Worm (Caenorhabditis elegans) whole organism, late embryonic: ENCODE results near the gene grd-6.

ENCODE experiments used
- C38D4.7 ChIP-seq: fragments of 200-800 bp; sonication (Bioruptor generic); optimal IDR thresholded peaks from 2 replicates; lab custom pipeline; 2018; ENCODE audit warnings: mild to moderate bottlenecking, missing genetic modification characterization, moderate library complexity, missing compliant biosample characterization
- F13H6.1 ChIP-seq: sonication (generic microtip); optimal IDR thresholded peaks from 2 replicates; lab custom pipeline; 2016; ENCODE audit warnings: missing genetic modification characterization, missing compliant biosample characterization
- K02D7.2 ChIP-seq: sonication (generic microtip); optimal IDR thresholded peaks from 2 replicates; lab custom pipeline; 2017; ENCODE audit warnings: mild to moderate bottlenecking, missing genetic modification characterization, missing compliant biosample characterization
- T23F11.4 ChIP-seq: fragments of 200-800 bp; sonication (Bioruptor generic); optimal IDR thresholded peaks from 2 replicates; lab custom pipeline; 2018; ENCODE audit warnings: mild to moderate bottlenecking, missing genetic modification characterization, missing compliant biosample characterization
- ahr-1 ChIP-seq: sonication (generic microtip); optimal IDR thresholded peaks from 2 replicates; lab custom pipeline; 2016; ENCODE audit warnings: missing genetic modification characterization, missing compliant biosample characterization
- ceh-18 ChIP-seq: sonication (generic microtip); optimal IDR thresholded peaks from 2 replicates; lab custom pipeline; 2016; ENCODE audit warnings: missing genetic modification characterization, missing compliant biosample characterization
- ceh-2 ChIP-seq: sonication (generic microtip); optimal IDR thresholded peaks from 2 replicates; lab custom pipeline; 2016; ENCODE audit warnings: missing genotype, missing genetic modification characterization, missing compliant biosample characterization
- ceh-24 ChIP-seq: sonication (generic microtip); optimal IDR thresholded peaks from 2 replicates; lab custom pipeline; 2016; ENCODE audit warnings: mild to moderate bottlenecking, missing genetic modification characterization, missing compliant biosample characterization
- ceh-34 ChIP-seq: sonication (generic microtip); optimal IDR thresholded peaks from 2 replicates; lab custom pipeline; 2016; ENCODE audit warnings: mild to moderate bottlenecking, missing genetic modification characterization, missing compliant biosample characterization
- ceh-45 ChIP-seq: fragments of 200-800 bp; sonication (Bioruptor generic); IDR thresholded peaks from 2 replicates; pipeline ENCODE4 v1.3.6; 2022; ENCODE audit warnings: missing genetic modification reagents, missing genetic modification characterization, missing compliant biosample characterization
- ceh-48 ChIP-seq: sonication (generic microtip); optimal IDR thresholded peaks from 2 replicates; lab custom pipeline; 2016; ENCODE audit warnings: missing genetic modification characterization, inconsistent platforms, missing compliant biosample characterization
- ceh-6 ChIP-seq: fragments of 200-800 bp; sonication (Bioruptor generic); optimal IDR thresholded peaks from 2 replicates; lab custom pipeline; 2018; ENCODE audit warnings: mild to moderate bottlenecking, missing genetic modification characterization, missing compliant biosample characterization
- ceh-9 ChIP-seq: sonication (generic microtip); optimal IDR thresholded peaks from 2 replicates; lab custom pipeline; 2016; ENCODE audit warnings: mild to moderate bottlenecking, missing genetic modification characterization, inconsistent platforms, missing compliant biosample characterization
- che-1 ChIP-seq: sonication (generic microtip); optimal IDR thresholded peaks from 2 replicates; lab custom pipeline; 2016; ENCODE audit warnings: mild to moderate bottlenecking, missing genetic modification characterization, missing compliant biosample characterization
- dmd-4 ChIP-seq: sonication (generic microtip); optimal IDR thresholded peaks from 2 replicates; lab custom pipeline; 2016; ENCODE audit warnings: borderline replicate concordance, missing genetic modification characterization, missing compliant biosample characterization
- elt-2 ChIP-seq: sonication (generic microtip); optimal IDR thresholded peaks from 2 replicates; lab custom pipeline; 2016; ENCODE audit warnings: missing genetic modification reagents, missing genetic modification characterization, missing compliant biosample characterization
- elt-4 ChIP-seq: sonication (generic microtip); optimal IDR thresholded peaks from 2 replicates; lab custom pipeline; 2016; ENCODE audit warnings: missing genetic modification characterization, missing compliant biosample characterization
- ets-4 ChIP-seq: sonication (generic microtip); optimal IDR thresholded peaks from 2 replicates; lab custom pipeline; 2016; ENCODE audit warnings: missing genetic modification characterization, missing compliant biosample characterization
- eyg-1 ChIP-seq: sonication (generic microtip); optimal IDR thresholded peaks from 2 replicates; lab custom pipeline; 2016; ENCODE audit warnings: missing genotype, missing genetic modification characterization, missing compliant biosample characterization
- fkh-10 ChIP-seq: fragments of 150-350 bp; optimal IDR thresholded peaks from 2 replicates; lab custom pipeline; 2014; ENCODE audit warnings: missing biosample characterization, missing genetic modification reagents, missing genetic modification characterization
- fkh-6 ChIP-seq: sonication (generic microtip); optimal IDR thresholded peaks from 2 replicates; lab custom pipeline; 2016; ENCODE audit warnings: missing genetic modification characterization, missing compliant biosample characterization
- hlh-13 ChIP-seq: fragments of 200-800 bp; sonication (Bioruptor generic); optimal IDR thresholded peaks from 2 replicates; lab custom pipeline; 2018; ENCODE audit warnings: mild to moderate bottlenecking, missing genetic modification characterization, missing compliant biosample characterization
- hlh-15 ChIP-seq: sonication (generic microtip); optimal IDR thresholded peaks from 2 replicates; lab custom pipeline; 2016; ENCODE audit warnings: missing genetic modification characterization, missing compliant biosample characterization
- hlh-30 ChIP-seq: sonication (generic microtip); optimal IDR thresholded peaks from 2 replicates; lab custom pipeline; 2017; ENCODE audit warnings: antibody characterized with exemption, missing genetic modification characterization, missing compliant biosample characterization; ENCODE audit not compliant: insufficient read depth
- lim-6 ChIP-seq: sonication (generic microtip); optimal IDR thresholded peaks from 2 replicates; lab custom pipeline; 2016; ENCODE audit warnings: missing genetic modification characterization, missing compliant biosample characterization
- madf-2 ChIP-seq: sonication (generic microtip); optimal IDR thresholded peaks from 2 replicates; lab custom pipeline; 2017; ENCODE audit warnings: missing genetic modification characterization, missing compliant biosample characterization
- nfya-1 ChIP-seq: sonication (generic microtip); optimal IDR thresholded peaks from 2 replicates; lab custom pipeline; 2017; ENCODE audit warnings: missing genetic modification characterization, mild to moderate bottlenecking, missing compliant biosample characterization, antibody characterized with exemption, moderate library complexity
- nhr-232 ChIP-seq: sonication (generic microtip); optimal IDR thresholded peaks from 2 replicates; lab custom pipeline; 2016; ENCODE audit warnings: missing genetic modification characterization, missing compliant biosample characterization
- pag-3 ChIP-seq: sonication (generic microtip); optimal IDR thresholded peaks from 2 replicates; lab custom pipeline; 2016; ENCODE audit warnings: missing compliant biosample characterization, missing genetic modification characterization, borderline replicate concordance
- pat-9 ChIP-seq: fragments of 200-800 bp; sonication (Bioruptor generic); optimal IDR thresholded peaks from 2 replicates; lab custom pipeline; 2018; ENCODE audit warnings: mild to moderate bottlenecking, missing genetic modification characterization, moderate library complexity, missing compliant biosample characterization
- pax-1 ChIP-seq: fragments of 150-350 bp; optimal IDR thresholded peaks from 2 replicates; lab custom pipeline; 2014; ENCODE audit warnings: missing biosample characterization, missing genetic modification characterization
- pha-2 ChIP-seq: sonication (generic microtip); optimal IDR thresholded peaks from 2 replicates; lab custom pipeline; 2017; ENCODE audit warnings: mild to moderate bottlenecking, missing genetic modification characterization, missing compliant biosample characterization
- pha-4 ChIP-seq: fragments of 150-350 bp; optimal IDR thresholded peaks from 2 replicates; lab custom pipeline; 2018; ENCODE audit warnings: missing biosample characterization, missing genetic modification reagents, missing genetic modification characterization
- pqm-1 ChIP-seq: sonication (generic microtip); optimal IDR thresholded peaks from 2 replicates; lab custom pipeline; 2016; ENCODE audit warnings: missing genetic modification characterization, missing compliant biosample characterization
- ref-2 ChIP-seq: sonication (generic microtip); optimal IDR thresholded peaks from 2 replicates; lab custom pipeline; 2016; ENCODE audit warnings: missing genetic modification characterization, missing compliant biosample characterization
- rnt-1 ChIP-seq: sonication (generic microtip); optimal IDR thresholded peaks from 2 replicates; lab custom pipeline; 2016; ENCODE audit warnings: missing genetic modification characterization, missing compliant biosample characterization
- sox-2 ChIP-seq: fragments of 200-800 bp; sonication (Bioruptor generic); IDR thresholded peaks from 2 replicates; pipeline ENCODE4 v1.3.6; 2022; ENCODE audit warnings: missing genetic modification reagents, missing genetic modification characterization, missing compliant biosample characterization
- sox-4 ChIP-seq: sonication (generic microtip); optimal IDR thresholded peaks from 2 replicates; lab custom pipeline; 2017; ENCODE audit warnings: mild to moderate bottlenecking, missing genetic modification characterization, inconsistent platforms, missing compliant biosample characterization
- syd-9 ChIP-seq: sonication (generic microtip); optimal IDR thresholded peaks from 2 replicates; lab custom pipeline; 2016; ENCODE audit warnings: mild to moderate bottlenecking, missing genetic modification characterization, moderate library complexity, missing compliant biosample characterization
- tbx-7 ChIP-seq: sonication (generic microtip); optimal IDR thresholded peaks from 2 replicates; lab custom pipeline; 2016; ENCODE audit warnings: missing genotype, missing genetic modification characterization, missing compliant biosample characterization
- ttx-3 ChIP-seq: sonication (generic microtip); optimal IDR thresholded peaks from 2 replicates; lab custom pipeline; 2016; ENCODE audit warnings: missing genetic modification reagents, missing genetic modification characterization, missing compliant biosample characterization
- unc-42 ChIP-seq: sonication (generic microtip); optimal IDR thresholded peaks from 2 replicates; lab custom pipeline; 2016; ENCODE audit warnings: missing genotype, missing genetic modification characterization, missing compliant biosample characterization
- unc-55 ChIP-seq: sonication (generic microtip); optimal IDR thresholded peaks from 2 replicates; lab custom pipeline; 2017; ENCODE audit warnings: missing biosample characterization, missing genetic modification reagents, missing genetic modification characterization

The grd-6 gene

ce11 chrV:9221566-9221965 lies at the start of gene grd-6:
grd-6 (plus strand) TSS chrV:9221866.
- TF ChIP-seq hlh-30, result no peak
- TF ChIP-seq tbx-7 (tag; lab: Kevin White, UChicago), result no peak
- TF ChIP-seq ceh-6 (GFP tag; lab: Kevin White, UChicago), result no peak
- TF ChIP-seq pax-1 (tag; lab: Kevin White, UChicago), result no peak
- TF ChIP-seq syd-9 (tag; lab: Kevin White, UChicago), result no peak
- TF ChIP-seq sox-2 (GFP tag; lab: Robert Waterston, UW), result no peak
- no peak for TF ChIP-seq T23F11.4 (GFP tag; lab: Kevin White, UChicago)
- TF ChIP-seq, all 69 proteins: peak for 0

ce11 chrV:9172989-9173388 lies 48.7 kb upstream of the grd-6 start, which contains the start of gene gad-3:
gad-3 (minus strand) TSS chrV:9173005.
- no peak for TF ChIP-seq ceh-9
- TF ChIP-seq hlh-15 (tag; lab: Kevin White, UChicago), result no peak
- TF ChIP-seq dmd-4 (tag; lab: Kevin White, UChicago), result no peak
- TF ChIP-seq pha-4 (tag; lab: Kevin White, UChicago), result no peak
- no peak for TF ChIP-seq fkh-10 (GFP tag; lab: Kevin White, UChicago)
- TF ChIP-seq pax-1 (tag; lab: Kevin White, UChicago), result no peak
- no peak for TF ChIP-seq pqm-1 (tag; lab: Kevin White, UChicago)
- no peak for TF ChIP-seq ceh-24 (tag; lab: Kevin White, UChicago)
- TF ChIP-seq ttx-3 (tag; lab: Kevin White, UChicago), result no peak
- no peak for TF ChIP-seq tbx-7 (tag; lab: Kevin White, UChicago)
- TF ChIP-seq madf-2 (tag; lab: Kevin White, UChicago), result no peak
- TF ChIP-seq K02D7.2 (tag; lab: Kevin White, UChicago), result no peak
- TF ChIP-seq unc-42 (tag; lab: Kevin White, UChicago), result no peak
- no peak for TF ChIP-seq lim-6 (tag; lab: Kevin White, UChicago)
- TF ChIP-seq F13H6.1 (tag; lab: Kevin White, UChicago), result no peak
- no peak for TF ChIP-seq nfya-1 (tag; lab: Kevin White, UChicago)

- TF ChIP-seq ceh-24 (tag; lab: Kevin White, UChicago) (no peak), unc-55 (no peak), ceh-6 (GFP tag; lab: Kevin White, UChicago) (no peak), sox-4 (tag; lab: Kevin White, UChicago) (no peak), elt-4 (tag; lab: Kevin White, UChicago) (no peak), dmd-4 (tag; lab: Kevin White, UChicago) (no peak), hlh-15 (tag; lab: Kevin White, UChicago) (no peak), ceh-45 (GFP tag; lab: Robert Waterston, UW) (no peak), ref-2 (no peak), nfya-1 (tag; lab: Kevin White, UChicago) (no peak), ahr-1 (tag; lab: Kevin White, UChicago) (no peak), ets-4 (tag; lab: Kevin White, UChicago) (no peak), madf-2 (tag; lab: Kevin White, UChicago) (no peak), pag-3 (tag; lab: Kevin White, UChicago) (no peak), syd-9 (tag; lab: Kevin White, UChicago) (no peak)
These were observed 47.9 kb upstream of the grd-6 start, which contains the start of gene pqn-16 for ce11 chrV:9173789-9174188. pqn-16 (plus strand) TSS chrV:9174089.

- peak; percentile 34 for TF ChIP-seq ceh-2
- TF ChIP-seq ceh-48 (tag; lab: Kevin White, UChicago), result peak; percentile 96
- no peak; the same call in 1 of the 2 replicates for TF ChIP-seq sox-2 (GFP tag; lab: Robert Waterston, UW)
- peak; percentile 13 for TF ChIP-seq eyg-1 (tag; lab: Kevin White, UChicago)
- peak; percentile 79 for TF ChIP-seq elt-2 (tag; lab: Kevin White, UChicago)
- peak; percentile 26 for TF ChIP-seq nhr-232
- no peak for TF ChIP-seq hlh-13 (GFP tag; lab: Kevin White, UChicago)
- no peak for TF ChIP-seq pha-2 (tag; lab: Kevin White, UChicago)
- peak; percentile 8 for TF ChIP-seq madf-2 (tag; lab: Kevin White, UChicago)
- TF ChIP-seq C38D4.7 (GFP tag; lab: Kevin White, UChicago), result peak; percentile 18
- peak; percentile 22 for TF ChIP-seq F13H6.1 (tag; lab: Kevin White, UChicago)
- peak; percentile 55 for TF ChIP-seq ceh-18 (tag; lab: Kevin White, UChicago)
- TF ChIP-seq che-1 (tag; lab: Kevin White, UChicago), result peak; percentile 29
- peak; percentile 76 for TF ChIP-seq nfya-1 (tag; lab: Kevin White, UChicago)
- TF ChIP-seq pat-9, result peak; percentile 60
- peak; percentile 7 for TF ChIP-seq ceh-6 (GFP tag; lab: Kevin White, UChicago)
- peak; percentile 82 for TF ChIP-seq ceh-34 (tag; lab: Kevin White, UChicago)
- no peak for TF ChIP-seq ttx-3 (tag; lab: Kevin White, UChicago)
- peak; percentile 42 for TF ChIP-seq fkh-6 (tag; lab: Kevin White, UChicago)
- no peak for TF ChIP-seq ets-4 (tag; lab: Kevin White, UChicago)
- TF ChIP-seq pag-3 (tag; lab: Kevin White, UChicago), result no peak
- peak; percentile 40 for TF ChIP-seq sox-4 (tag; lab: Kevin White, UChicago)
- peak; percentile 41 for TF ChIP-seq rnt-1 (tag; lab: Kevin White, UChicago)
These were observed 46.3 kb upstream of the grd-6 start, which contains the start of gene spas-1 for ce11 chrV:9175218-9175837. spas-1 (plus strand) TSS chrV:9175789.
